Worm (Caenorhabditis elegans): ENCODE measurements around the gene eppl-1.

The eppl-1 gene

DNA sequence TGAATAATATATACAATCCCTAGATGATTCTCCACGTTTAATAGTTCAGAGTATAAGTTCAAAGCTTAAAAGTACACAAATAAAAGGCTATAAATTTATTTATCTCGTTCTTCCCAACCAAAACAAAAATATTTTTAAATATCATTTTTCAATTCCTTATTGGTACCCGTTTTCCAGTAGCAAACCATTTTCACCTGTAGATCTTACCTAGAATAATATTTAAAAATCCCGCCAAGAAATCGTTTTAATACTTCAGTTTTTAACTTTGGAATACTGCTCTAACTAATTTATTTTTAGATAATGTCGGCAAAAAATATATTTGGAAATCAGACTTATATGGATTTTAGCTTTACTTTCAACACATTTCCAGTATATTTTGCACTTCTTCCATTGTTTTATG, 40.7 kb upstream of the eppl-1 start, which contains the start of gene sru-7:
TSS of gene sru-7 (plus strand) at position 301 of the 400 bp plus-strand sequence.
- TF ChIP-seq lsy-27 (tag; optimal IDR thresholded peaks at IDR 0.05; ENCODE audit: borderline replicate concordance, insufficient read depth) (no peak), lin-26 (GFP tag; IDR thresholded peaks at IDR 0.05) (no peak), F23B12.7 (tag; optimal IDR thresholded peaks at IDR 0.05; ENCODE audit: insufficient read depth) (no peak), lag-1 (GFP tag; IDR thresholded peaks at IDR 0.05) (no peak), sea-2 (GFP tag; IDR thresholded peaks at IDR 0.05) (no peak), dpff-1 (tag; optimal IDR thresholded peaks at IDR 0.05) (no peak), attf-3 (GFP tag; conservative IDR thresholded peaks at IDR 0.05) (no peak), rec-8 (tag; optimal IDR thresholded peaks at IDR 0.05) (no peak), D2030.7 (GFP tag; IDR thresholded peaks at IDR 0.05) (no peak), ccch-3 (GFP tag; optimal IDR thresholded peaks at IDR 0.05) (no peak), F37B4.10 (GFP tag; IDR thresholded peaks at IDR 0.05) (no peak), let-526 (GFP tag; IDR thresholded peaks at IDR 0.05) (no peak), hsf-1 (GFP tag; IDR thresholded peaks at IDR 0.05) (no peak), ztf-3 (GFP tag; optimal IDR thresholded peaks at IDR 0.05) (no peak), hlh-12 (tag; optimal IDR thresholded peaks at IDR 0.05) (no peak)

ce11 chrIV:8489915-8490314, 38.4 kb upstream of the eppl-1 start, which contains the start of gene srlf-2:
TSS of gene srlf-2 (plus strand) at chrIV:8490215.
- TF ChIP-seq ama-1 (optimal IDR thresholded peaks at IDR 0.05), result no peak
- TF ChIP-seq ama-1 (GFP tag; optimal IDR thresholded peaks at IDR 0.05), result no peak
- TF ChIP-seq mes-4 (tag; optimal IDR thresholded peaks at IDR 0.05), result no peak
- no peak for TF ChIP-seq madf-8 (GFP tag; conservative IDR thresholded peaks at IDR 0.05)
- no peak for TF ChIP-seq lin-40 (tag; optimal IDR thresholded peaks at IDR 0.05)
- TF ChIP-seq ceh-79 (tag; optimal IDR thresholded peaks at IDR 0.05), result no peak
- no peak for TF ChIP-seq ztf-28 (GFP tag; IDR thresholded peaks at IDR 0.05)
- TF ChIP-seq fkh-3 (tag; optimal IDR thresholded peaks at IDR 0.05), result no peak

DNA sequence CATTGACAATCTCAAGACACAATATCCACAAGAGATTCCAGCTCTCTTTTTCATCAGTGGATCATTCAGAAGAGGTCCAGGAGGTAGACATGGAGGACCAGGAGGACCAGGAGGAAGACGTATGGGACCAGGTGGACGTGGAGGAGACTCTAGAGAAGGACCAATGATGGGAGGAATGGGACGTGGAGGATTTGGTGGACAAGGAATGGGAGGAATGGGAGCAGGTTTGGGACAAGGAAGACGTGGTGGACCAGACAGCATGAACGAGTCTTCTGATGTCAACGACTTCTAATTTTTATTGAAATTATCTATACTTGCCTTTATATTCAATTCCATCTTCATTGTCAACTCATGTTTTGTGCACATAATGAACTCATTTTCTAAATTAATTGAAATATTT, 36.5 kb upstream of the eppl-1 start:
- TF ChIP-seq B0019.2 (GFP tag; conservative IDR thresholded peaks at IDR 0.05), result no peak
- TF ChIP-seq zfh-2 (GFP tag; conservative IDR thresholded peaks at IDR 0.05), result 0 out of 2 replicates have a peak, but pooled peaks have one; percentile 25

ce11 chrIV:8487183-8487582, 35.6 kb upstream of the eppl-1 start, which contains the start of gene srlf-3:
TSS of gene srlf-3 (plus strand) at chrIV:8487483.
- no peak for TF ChIP-seq ZK185.1 (tag; optimal IDR thresholded peaks at IDR 0.05; ENCODE audit: poor library complexity, severe bottlenecking)
- TF ChIP-seq mxl-1 (tag; optimal IDR thresholded peaks at IDR 0.05), result no peak
- no peak for TF ChIP-seq B0035.1 (tag; optimal IDR thresholded peaks at IDR 0.05)
- no peak for TF ChIP-seq C17E4.6 (GFP tag; IDR thresholded peaks at IDR 0.05)
- TF ChIP-seq egl-44 (GFP tag; IDR thresholded peaks at IDR 0.05), result no peak
- TF ChIP-seq ets-4 (GFP tag; optimal IDR thresholded peaks at IDR 0.05), result no peak
- no peak for TF ChIP-seq lir-1 (GFP tag; conservative IDR thresholded peaks at IDR 0.05)
- TF ChIP-seq T26A5.8 (tag; optimal IDR thresholded peaks at IDR 0.05), result no peak
- TF ChIP-seq ccch-3 (GFP tag; optimal IDR thresholded peaks at IDR 0.05), result no peak
- no peak for TF ChIP-seq fkh-3 (tag; optimal IDR thresholded peaks at IDR 0.05)
- TF ChIP-seq Y79H2A.3 (GFP tag; conservative IDR thresholded peaks at IDR 0.05), result no peak
- no peak for TF ChIP-seq hlh-26 (GFP tag; conservative IDR thresholded peaks at IDR 0.05)
- TF ChIP-seq ztf-22 (GFP tag; optimal IDR thresholded peaks at IDR 0.05), result no peak
- no peak for TF ChIP-seq B0261.1 (tag; optimal IDR thresholded peaks at IDR 0.05)
- no peak for TF ChIP-seq ztf-28 (GFP tag; IDR thresholded peaks at IDR 0.05)
- TF ChIP-seq lin-40 (tag; optimal IDR thresholded peaks at IDR 0.05), result no peak
- TF ChIP-seq madf-6 (GFP tag; IDR thresholded peaks at IDR 0.05), result no peak
- TF ChIP-seq him-1 (tag; optimal IDR thresholded peaks at IDR 0.05), result no peak
- TF ChIP-seq ceh-27 (GFP tag; optimal IDR thresholded peaks at IDR 0.05), result no peak

All from whole organism, young adult.